Worm (Caenorhabditis elegans) whole organism, L4 larva: Measurements from ENCODE around the gene gst-31.
A peak's percentile ranks its signal among the peaks of the same experiment; 100 is the strongest.
"Not testable (repeated sequence)": the region's sequence is repeated elsewhere in the genome, so short reads cannot be mapped to it uniquely, and the experiment has no call there.

Source experiments
- F26F4.8 ChIP-seq: fragments of 200-800 bp; sonication (Bioruptor generic); conservative IDR thresholded peaks from 2 replicates; pipeline ENCODE4 v1.3.6; 2022; ENCODE audit warnings: missing genetic modification characterization, missing compliant biosample characterization
- F37D6.2 ChIP-seq: sonication (generic microtip); optimal IDR thresholded peaks from 2 replicates; lab custom pipeline; 2016; ENCODE audit warnings: mild to moderate bottlenecking, missing genetic modification characterization, missing compliant biosample characterization
- F49E8.2 ChIP-seq: sonication (generic microtip); optimal IDR thresholded peaks from 2 replicates; lab custom pipeline; 2016; ENCODE audit warnings: missing compliant biosample characterization, mild to moderate bottlenecking, missing genetic modification characterization, borderline replicate concordance
- T20F7.1 ChIP-seq: fragments of 200-800 bp; sonication (Bioruptor generic); optimal IDR thresholded peaks from 2 replicates; lab custom pipeline; 2018; ENCODE audit warnings: mild to moderate bottlenecking, missing genetic modification characterization, missing compliant biosample characterization
- Y5F2A.4 ChIP-seq: fragments of 200-800 bp; sonication (Bioruptor generic); optimal IDR thresholded peaks from 2 replicates; lab custom pipeline; 2018; ENCODE audit warnings: mild to moderate bottlenecking, missing genetic modification characterization, missing compliant biosample characterization
- Y75B8A.6 ChIP-seq: fragments of 200-800 bp; sonication (Bioruptor generic); IDR thresholded peaks from 2 replicates; pipeline ENCODE4 v1.3.6; 2022; ENCODE audit warnings: missing genetic modification reagents, missing genetic modification characterization, missing compliant biosample characterization
- aha-1 ChIP-seq: fragments of 150-350 bp; peaks from one replicate; lab custom pipeline; 2014; ENCODE audit warnings: missing biosample characterization, missing genetic modification characterization
- ceh-20 ChIP-seq: fragments of 200-800 bp; sonication (Bioruptor generic); IDR thresholded peaks from 2 replicates; pipeline ENCODE4 v1.3.6; 2022; ENCODE audit warnings: missing genetic modification reagents, missing genetic modification characterization, missing compliant biosample characterization
- ceh-44 ChIP-seq: fragments of 200-800 bp; sonication (Bioruptor generic); IDR thresholded peaks from 2 replicates; pipeline ENCODE4 v1.3.6; 2022; ENCODE audit warnings: missing genetic modification reagents, missing genetic modification characterization, missing compliant biosample characterization
- ceh-62 ChIP-seq: sonication (generic microtip); optimal IDR thresholded peaks from 2 replicates; lab custom pipeline; 2017; ENCODE audit warnings: missing biosample characterization, missing genetic modification characterization
- ceh-82 ChIP-seq: sonication (generic microtip); optimal IDR thresholded peaks from 2 replicates; lab custom pipeline; 2017; ENCODE audit warnings: missing biosample characterization, missing genetic modification characterization
- ctbp-1 ChIP-seq: fragments of 200-800 bp; sonication (Bioruptor generic); IDR thresholded peaks from 2 replicates; pipeline ENCODE4 v1.3.6; 2022; ENCODE audit warnings: missing genetic modification reagents, missing genetic modification characterization, missing compliant biosample characterization
- dmd-8 ChIP-seq: fragments of 200-800 bp; sonication (Bioruptor generic); IDR thresholded peaks from 2 replicates; pipeline ENCODE4 v1.3.6; 2022; ENCODE audit warnings: missing genetic modification characterization, missing compliant biosample characterization
- fkh-10 ChIP-seq: fragments of 150-350 bp; optimal IDR thresholded peaks from 2 replicates; lab custom pipeline; 2014; ENCODE audit warnings: missing biosample characterization, missing genetic modification reagents, missing genetic modification characterization
- hlh-11 ChIP-seq: fragments of 200-800 bp; sonication (Bioruptor generic); optimal IDR thresholded peaks from 2 replicates; lab custom pipeline; 2018; ENCODE audit warnings: mild to moderate bottlenecking, missing genetic modification characterization, missing compliant biosample characterization
- madf-5 ChIP-seq, 2 experiments: fragments of 200-800 bp; sonication (Bioruptor generic); IDR thresholded peaks; 2 replicates each; pipeline ENCODE4 v1.3.6; 2022; ENCODE audit warnings: missing compliant biosample characterization in 2 of 2, missing genetic modification characterization in 2 of 2
- mdt-29 ChIP-seq: fragments of 200-800 bp; sonication (Bioruptor generic); IDR thresholded peaks from 2 replicates; pipeline ENCODE4 v1.3.6; 2022; ENCODE audit warnings: missing genetic modification reagents, missing genetic modification characterization, missing compliant biosample characterization
- mxl-2 ChIP-seq: fragments of 200-800 bp; sonication (Bioruptor generic); conservative IDR thresholded peaks from 2 replicates; pipeline ENCODE4 v1.3.6; 2022; ENCODE audit warnings: missing genetic modification reagents, missing genetic modification characterization, missing compliant biosample characterization
- mxl-3 ChIP-seq: fragments of 200-800 bp; sonication (Bioruptor generic); optimal IDR thresholded peaks from 2 replicates; lab custom pipeline; 2018; ENCODE audit warnings: mild to moderate bottlenecking, missing genetic modification characterization, missing compliant biosample characterization
- nhr-111 ChIP-seq: fragments of 200-800 bp; sonication (Bioruptor generic); optimal IDR thresholded peaks from 2 replicates; lab custom pipeline; 2018; ENCODE audit warnings: mild to moderate bottlenecking, missing genetic modification characterization, missing compliant biosample characterization
- nhr-28 ChIP-seq: fragments of 150-350 bp; optimal IDR thresholded peaks from 2 replicates; lab custom pipeline; 2014; ENCODE audit warnings: missing biosample characterization, missing genetic modification characterization
- nhr-48 ChIP-seq: sonication (generic microtip); optimal IDR thresholded peaks from 2 replicates; lab custom pipeline; 2016; ENCODE audit warnings: mild to moderate bottlenecking, missing genetic modification characterization, missing compliant biosample characterization
- php-3 ChIP-seq: fragments of 200-800 bp; sonication (Bioruptor generic); IDR thresholded peaks from 2 replicates; pipeline ENCODE4 v1.3.6; 2022; ENCODE audit warnings: missing genetic modification reagents, missing genetic modification characterization, missing compliant biosample characterization
- sdz-12 ChIP-seq: fragments of 200-800 bp; sonication (Bioruptor generic); optimal IDR thresholded peaks from 2 replicates; lab custom pipeline; 2018; ENCODE audit warnings: mild to moderate bottlenecking, missing genetic modification characterization, missing compliant biosample characterization
- snpc-1.2 ChIP-seq: fragments of 200-800 bp; sonication (Bioruptor generic); IDR thresholded peaks from 2 replicates; pipeline ENCODE4 v1.3.6; 2022; ENCODE audit warnings: missing genetic modification reagents, missing genetic modification characterization, missing compliant biosample characterization
- tag-97 ChIP-seq: fragments of 200-800 bp; sonication (Bioruptor generic); IDR thresholded peaks from 2 replicates; pipeline ENCODE4 v1.3.6; 2022; ENCODE audit warnings: missing genetic modification characterization, missing compliant biosample characterization
- unc-62 ChIP-seq, 3 experiments: fragments of 150-350 bp in 1 of 3; sonication (generic microtip); optimal IDR thresholded peaks in 2 of 3; peaks in 1 of 3; 1 replicate in 1 of 3; 2 replicates in 2 of 3; lab custom pipeline; 2014 to 2017; ENCODE audit warnings: missing biosample characterization in 3 of 3, missing genetic modification characterization in 3 of 3, missing genetic modification reagents in 3 of 3, missing genotype in 1 of 3
- vab-7 ChIP-seq: fragments of 200-800 bp; sonication (Bioruptor generic); IDR thresholded peaks from 2 replicates; pipeline ENCODE4 v1.3.6; 2022; ENCODE audit warnings: missing genetic modification reagents, missing genetic modification characterization, missing compliant biosample characterization
- zag-1 ChIP-seq: fragments of 150-350 bp; optimal IDR thresholded peaks from 2 replicates; lab custom pipeline; 2014; ENCODE audit warnings: missing biosample characterization, missing genetic modification characterization
- zip-11 ChIP-seq: fragments of 200-800 bp; sonication (Bioruptor generic); IDR thresholded peaks from 2 replicates; pipeline ENCODE4 v1.3.6; 2022; ENCODE audit warnings: missing genetic modification characterization, missing compliant biosample characterization

Gene gst-31

ce11 chrII:15158364-15158763 lies 16.4 kb downstream of the gst-31 start:
- TF ChIP-seq nhr-111 (GFP tag; lab: Kevin White, UChicago) (no peak), aha-1 (tag; lab: Kevin White, UChicago) (peak; percentile 53)
- TF ChIP-seq, all 104 proteins: peak for 1

- TF ChIP-seq mxl-3 (GFP tag; lab: Kevin White, UChicago) (no peak), Y5F2A.4 (no peak), F37D6.2 (tag; lab: Kevin White, UChicago) (no peak), ctbp-1 (GFP tag; lab: Robert Waterston, UW) (no peak), sdz-12 (GFP tag; lab: Kevin White, UChicago) (no peak), Y75B8A.6 (GFP tag; lab: Robert Waterston, UW) (no peak)
Observed at ce11 chrII:15157880-15158279, 16.9 kb downstream of the gst-31 start, which contains the start of gene ptr-20. ptr-20 (plus strand) TSS chrII:15158180.

- TF ChIP-seq unc-62 (GFP tag; optimal IDR thresholded peaks at IDR 0.05 in 1 of 2; lab: Kevin White, UChicago), result peak in 1 of 2 experiments; percentile 52
- TF ChIP-seq unc-62 (tag; optimal IDR thresholded peaks at IDR 0.05; lab: Kevin White, UChicago), result no peak
- no peak for TF ChIP-seq madf-5 (GFP tag; IDR thresholded peaks at IDR 0.05; lab: Robert Waterston, UW)
- TF ChIP-seq aha-1 (tag; lab: Kevin White, UChicago), result peak; percentile 46
- TF ChIP-seq, all 104 proteins: peak for 2
Observed at ce11 chrII:15148442-15148841, 26.3 kb downstream of the gst-31 start.

- no peak for TF ChIP-seq mdt-29 (GFP tag; lab: Robert Waterston, UW)
- no peak for TF ChIP-seq zag-1
- peak; percentile 96 for TF ChIP-seq aha-1 (tag; lab: Kevin White, UChicago)
- TF ChIP-seq hlh-11 (tag; lab: Kevin White, UChicago), result peak; percentile 24
- TF ChIP-seq nhr-48, result no peak
- TF ChIP-seq zip-11, result no peak
- peak in 1 of 2 experiments; percentile 36 for TF ChIP-seq unc-62 (GFP tag; optimal IDR thresholded peaks at IDR 0.05 in 1 of 2; lab: Kevin White, UChicago)
- no peak for TF ChIP-seq unc-62 (tag; optimal IDR thresholded peaks at IDR 0.05; lab: Kevin White, UChicago)
Observed at ce11 chrII:15145594-15145993, 29.2 kb downstream of the gst-31 start, which contains the start of gene Y53F4B.27. Y53F4B.27 (plus strand) TSS chrII:15145894.

ce11 chrII:15143729-15144128 lies 31.0 kb downstream of the gst-31 start:
- TF ChIP-seq mdt-29 (GFP tag; lab: Robert Waterston, UW) (no peak), fkh-10 (GFP tag; lab: Kevin White, UChicago) (no peak), ceh-82 (tag; lab: Kevin White, UChicago) (no peak), F49E8.2 (tag; lab: Kevin White, UChicago) (no peak), Y5F2A.4 (no peak), snpc-1.2 (GFP tag; lab: Robert Waterston, UW) (no peak), ceh-62 (tag; lab: Kevin White, UChicago) (no peak), dmd-8 (GFP tag; lab: Robert Waterston, UW) (no peak), ctbp-1 (GFP tag; lab: Robert Waterston, UW) (no peak), sdz-12 (GFP tag; lab: Kevin White, UChicago) (no peak), vab-7 (GFP tag; lab: Robert Waterston, UW) (no peak), nhr-111 (GFP tag; lab: Kevin White, UChicago) (no peak), nhr-28 (no peak), ceh-20 (GFP tag; lab: Robert Waterston, UW) (no peak), aha-1 (tag; lab: Kevin White, UChicago) (no peak), T20F7.1 (GFP tag; lab: Kevin White, UChicago) (no peak), F26F4.8 (GFP tag; lab: Robert Waterston, UW) (no peak), php-3 (GFP tag; lab: Robert Waterston, UW) (no peak)

ce11 chrII:15140881-15141280 lies 33.9 kb downstream of the gst-31 start, which contains the start of gene Y53F4B.26:
Y53F4B.26 (minus strand) TSS chrII:15140981.
- not testable (repeated sequence) for TF ChIP-seq ceh-44, mxl-2, tag-97 (GFP tag; lab: Robert Waterston, UW)
